Fruit fly (Drosophila melanogaster) whole organism, embryonic: ENCODE data around the gene waw.

ENCODE experiments used
- Awh ChIP-seq: fragments of 200-800 bp; sonication (Bioruptor generic); IDR thresholded peaks from 2 replicates; pipeline ENCODE4, ENCODE4 v1.3.6; 2022; ENCODE audit warnings: missing biosample characterization, missing genetic modification characterization
- CG10274 ChIP-seq: fragments of 200-800 bp; sonication (Bioruptor generic); optimal IDR thresholded peaks from 3 replicates; lab custom pipeline; 2017; ENCODE audit warnings: missing biosample characterization, mild to moderate bottlenecking, missing genetic modification characterization
- CG11560 ChIP-seq: fragments of 200-800 bp; sonication (Bioruptor generic); IDR thresholded peaks from 3 replicates; pipeline ENCODE4 v1.3.6; 2022; ENCODE audit warnings: missing biosample characterization, missing genetic modification characterization
- CG11723 ChIP-seq: fragments of 200-800 bp; sonication (Bioruptor generic); optimal IDR thresholded peaks from 2 replicates; lab custom pipeline; 2017; ENCODE audit warnings: missing biosample characterization, mild to moderate bottlenecking, missing genetic modification characterization
- CG1233 ChIP-seq: fragments of 200-800 bp; sonication (Bioruptor generic); optimal IDR thresholded peaks from 4 replicates; lab custom pipeline; 2018; ENCODE audit warnings: missing biosample characterization, mild to moderate bottlenecking, missing genetic modification characterization
- CG12744 ChIP-seq: fragments of 200-800 bp; sonication (Bioruptor generic); optimal IDR thresholded peaks from 2 replicates; lab custom pipeline; 2016; ENCODE audit warnings: missing biosample characterization, missing genetic modification characterization
- CG14014 ChIP-seq: fragments of 200-800 bp; sonication (Bioruptor generic); IDR thresholded peaks from 2 replicates; pipeline ENCODE4 v1.3.6; 2022; ENCODE audit warnings: missing biosample characterization, missing genetic modification characterization
- CG14441 ChIP-seq: fragments of 200-800 bp; sonication (Bioruptor generic); IDR thresholded peaks from 2 replicates; pipeline ENCODE4 v1.3.6; 2022; ENCODE audit warnings: missing biosample characterization, missing genetic modification characterization
- CG1647 ChIP-seq: fragments of 200-800 bp; sonication (Bioruptor generic); optimal IDR thresholded peaks from 3 replicates; lab custom pipeline; 2016; ENCODE audit warnings: missing biosample characterization, missing genetic modification characterization
- CG17359 ChIP-seq: fragments of 200-800 bp; sonication (Bioruptor generic); optimal IDR thresholded peaks from 3 replicates; lab custom pipeline; 2018; ENCODE audit warnings: missing biosample characterization, mild to moderate bottlenecking, missing genetic modification characterization, moderate library complexity
- CG2202 ChIP-seq: fragments of 200-800 bp; sonication (Bioruptor generic); optimal IDR thresholded peaks from 2 replicates; lab custom pipeline; 2018; ENCODE audit warnings: missing biosample characterization, mild to moderate bottlenecking, missing genetic modification characterization
- CG2875 ChIP-seq: fragments of 200-800 bp; sonication (Bioruptor generic); optimal IDR thresholded peaks from 2 replicates; lab custom pipeline; 2017; ENCODE audit warnings: missing biosample characterization, mild to moderate bottlenecking, missing genetic modification characterization, missing genetic modification reagents
- CG2889 ChIP-seq: fragments of 200-800 bp; sonication (Bioruptor generic); IDR thresholded peaks from 3 replicates; pipeline ENCODE4 v1.3.6; 2022; ENCODE audit warnings: missing biosample characterization, missing genetic modification characterization
- CG32767 ChIP-seq: fragments of 200-800 bp; sonication (Bioruptor generic); IDR thresholded peaks from 2 replicates; pipeline ENCODE4 v1.3.6; 2022; ENCODE audit warnings: missing biosample characterization, missing genetic modification characterization
- CG33557 ChIP-seq: fragments of 200-800 bp; sonication (Bioruptor generic); optimal IDR thresholded peaks from 2 replicates; lab custom pipeline; 2019; ENCODE audit warnings: missing biosample characterization, mild to moderate bottlenecking, missing genetic modification characterization, moderate library complexity
- CG3407 ChIP-seq: fragments of 200-800 bp; sonication (Bioruptor generic); optimal IDR thresholded peaks from 2 replicates; lab custom pipeline; 2018; ENCODE audit warnings: missing biosample characterization, mild to moderate bottlenecking, missing genetic modification characterization
- CG3726 ChIP-seq: fragments of 200-800 bp; sonication (Bioruptor generic); IDR thresholded peaks from 3 replicates; pipeline ENCODE4, ENCODE4 v1.3.6; 2022; ENCODE audit warnings: missing biosample characterization, missing genetic modification characterization
- CG3995 ChIP-seq: fragments of 200-800 bp; sonication (Bioruptor generic); optimal IDR thresholded peaks from 3 replicates; lab custom pipeline; 2016; ENCODE audit warnings: missing biosample characterization, missing genetic modification characterization
- CG4424 ChIP-seq: fragments of 200-800 bp; sonication (Bioruptor generic); optimal IDR thresholded peaks from 3 replicates; lab custom pipeline; 2016; ENCODE audit warnings: missing biosample characterization, missing genetic modification characterization
- CG5245 ChIP-seq: fragments of 200-800 bp; sonication (Bioruptor generic); optimal IDR thresholded peaks from 3 replicates; lab custom pipeline; 2016; ENCODE audit warnings: missing biosample characterization, missing genetic modification characterization
- CG7928 ChIP-seq: fragments of 200-800 bp; sonication (Bioruptor generic); optimal IDR thresholded peaks from 2 replicates; lab custom pipeline; 2017; ENCODE audit warnings: missing biosample characterization, mild to moderate bottlenecking, missing genetic modification characterization
- CG8290 ChIP-seq, 3 experiments: fragments of 200-800 bp; sonication (Bioruptor generic); optimal IDR thresholded peaks; 2 replicates each; lab custom pipeline; 2016 to 2019; ENCODE audit warnings: missing biosample characterization in 3 of 3, missing genetic modification characterization in 3 of 3, mild to moderate bottlenecking in 2 of 3, moderate library complexity in 1 of 3
- CG9817 ChIP-seq: fragments of 200-800 bp; sonication (Bioruptor generic); optimal IDR thresholded peaks from 2 replicates; lab custom pipeline; 2018; ENCODE audit warnings: missing biosample characterization, mild to moderate bottlenecking, missing genetic modification characterization, moderate library complexity
- D19B ChIP-seq: fragments of 200-800 bp; sonication (Bioruptor generic); optimal IDR thresholded peaks from 2 replicates; lab custom pipeline; 2017; ENCODE audit warnings: missing biosample characterization, mild to moderate bottlenecking, missing genetic modification characterization
- Dip2 ChIP-seq: fragments of 200-800 bp; sonication (Bioruptor generic); IDR thresholded peaks from 2 replicates; pipeline ENCODE4 v1.3.6; 2022; ENCODE audit warnings: missing biosample characterization, missing genetic modification characterization
- Myb ChIP-seq: fragments of 200-800 bp; sonication (Bioruptor generic); optimal IDR thresholded peaks from 2 replicates; lab custom pipeline; 2016; ENCODE audit warnings: missing biosample characterization, missing genetic modification characterization
- Rfx ChIP-seq: fragments of 200-800 bp; sonication (Bioruptor generic); IDR thresholded peaks from 2 replicates; pipeline ENCODE4 v1.3.6; 2022; ENCODE audit warnings: missing biosample characterization, missing genetic modification characterization
- Six4 ChIP-seq: fragments of 200-800 bp; sonication (Bioruptor generic); optimal IDR thresholded peaks from 2 replicates; lab custom pipeline; 2016; ENCODE audit warnings: missing biosample characterization, missing genetic modification characterization
- Sox100B ChIP-seq: fragments of 200-800 bp; sonication (Bioruptor generic); optimal IDR thresholded peaks from 3 replicates; lab custom pipeline; 2018; ENCODE audit warnings: missing biosample characterization, mild to moderate bottlenecking, missing genetic modification characterization
- Sry-β ChIP-seq: fragments of 200-800 bp; sonication (Bioruptor generic); optimal IDR thresholded peaks from 2 replicates; lab custom pipeline; 2018; ENCODE audit warnings: missing biosample characterization, mild to moderate bottlenecking, missing genetic modification characterization, moderate library complexity
- Ssrp ChIP-seq: fragments of 200-800 bp; sonication (Bioruptor generic); optimal IDR thresholded peaks from 2 replicates; lab custom pipeline; 2018; ENCODE audit warnings: missing biosample characterization, mild to moderate bottlenecking, missing genetic modification characterization, moderate library complexity
- ash1 ChIP-seq: fragments of 200-800 bp; sonication (Bioruptor generic); optimal IDR thresholded peaks from 2 replicates; lab custom pipeline; 2018; ENCODE audit warnings: missing biosample characterization, mild to moderate bottlenecking, missing genetic modification characterization
- btn ChIP-seq: fragments of 200-800 bp; sonication (Bioruptor generic); optimal IDR thresholded peaks from 2 replicates; lab custom pipeline; 2016; ENCODE audit warnings: missing biosample characterization, missing genetic modification characterization
- ci ChIP-seq: fragments of 200-800 bp; sonication (Bioruptor generic); IDR thresholded peaks from 3 replicates; pipeline ENCODE4 v1.3.6; 2022; ENCODE audit warnings: missing biosample characterization, missing genetic modification characterization
- dimm ChIP-seq: fragments of 200-800 bp; sonication (Bioruptor generic); IDR thresholded peaks from 2 replicates; pipeline ENCODE4 v1.3.6; 2022; ENCODE audit warnings: missing biosample characterization, missing genetic modification characterization
- ems ChIP-seq: fragments of 200-800 bp; sonication (Bioruptor generic); optimal IDR thresholded peaks from 3 replicates; lab custom pipeline; 2016; ENCODE audit warnings: missing biosample characterization, missing genetic modification characterization
- eyg ChIP-seq: fragments of 200-800 bp; sonication (Bioruptor generic); optimal IDR thresholded peaks from 3 replicates; lab custom pipeline; 2016; ENCODE audit warnings: missing biosample characterization, missing genetic modification characterization
- grn ChIP-seq: fragments of 200-800 bp; sonication (Bioruptor generic); optimal IDR thresholded peaks from 3 replicates; lab custom pipeline; 2017; ENCODE audit warnings: missing biosample characterization, missing genetic modification characterization
- ham ChIP-seq: fragments of 200-800 bp; sonication (Bioruptor generic); IDR thresholded peaks from 2 replicates; pipeline ENCODE4 v1.3.6; 2022; ENCODE audit warnings: missing biosample characterization, missing genetic modification characterization
- klu ChIP-seq: fragments of 200-800 bp; sonication (Bioruptor generic); IDR thresholded peaks from 2 replicates; pipeline ENCODE4 v1.3.6; 2022; ENCODE audit warnings: missing biosample characterization, missing genetic modification characterization
- luna ChIP-seq: fragments of 200-800 bp; sonication (Bioruptor generic); optimal IDR thresholded peaks from 2 replicates; lab custom pipeline; 2016; ENCODE audit warnings: missing biosample characterization, missing genetic modification characterization
- mld ChIP-seq: fragments of 200-800 bp; sonication (Bioruptor generic); IDR thresholded peaks from 3 replicates; pipeline ENCODE4 v1.3.6; 2022; ENCODE audit warnings: missing biosample characterization, missing genetic modification characterization; ENCODE audit not compliant: partially characterized antibody
- nau ChIP-seq: fragments of 200-800 bp; sonication (Bioruptor generic); optimal IDR thresholded peaks from 3 replicates; lab custom pipeline; 2017; ENCODE audit warnings: missing biosample characterization, mild to moderate bottlenecking, missing genetic modification characterization, missing genetic modification reagents
- odd ChIP-seq: fragments of 200-800 bp; sonication (Bioruptor generic); optimal IDR thresholded peaks from 2 replicates; lab custom pipeline; 2017; ENCODE audit warnings: missing biosample characterization, mild to moderate bottlenecking, missing genetic modification characterization
- seq ChIP-seq: fragments of 200-800 bp; sonication (Bioruptor generic); IDR thresholded peaks from 2 replicates; pipeline ENCODE4 v1.3.6; 2022; ENCODE audit warnings: missing biosample characterization, missing genetic modification characterization
- ssp ChIP-seq: fragments of 200-800 bp; sonication (Bioruptor generic); IDR thresholded peaks from 2 replicates; pipeline ENCODE4 v1.3.6; 2022; ENCODE audit warnings: missing biosample characterization, missing genetic modification characterization
- stwl ChIP-seq: fragments of 200-800 bp; sonication (Bioruptor generic); optimal IDR thresholded peaks from 3 replicates; lab custom pipeline; 2018; ENCODE audit warnings: missing biosample characterization, mild to moderate bottlenecking, missing genetic modification characterization, moderate library complexity
- unc-4 ChIP-seq: fragments of 200-800 bp; sonication (Bioruptor generic); IDR thresholded peaks from 2 replicates; pipeline ENCODE4 v1.3.6; 2022; ENCODE audit warnings: missing biosample characterization, missing genetic modification characterization; ENCODE audit not compliant: partially characterized antibody
- vvl ChIP-seq: fragments of 200-800 bp; sonication (Bioruptor generic); IDR thresholded peaks from 2 replicates; pipeline ENCODE4 v1.3.6; 2022; ENCODE audit warnings: missing biosample characterization, missing genetic modification characterization
- wek ChIP-seq: fragments of 200-800 bp; sonication (Bioruptor generic); optimal IDR thresholded peaks from 3 replicates; lab custom pipeline; 2018; ENCODE audit warnings: missing biosample characterization, mild to moderate bottlenecking, missing genetic modification characterization, moderate library complexity
- yki ChIP-seq: fragments of >200 bp; optimal IDR thresholded peaks from 3 replicates; lab custom pipeline; 2018
- zfh1 ChIP-seq: fragments of 200-800 bp; sonication (Bioruptor generic); IDR thresholded peaks from 3 replicates; pipeline ENCODE4 v1.3.6; 2022; ENCODE audit warnings: missing biosample characterization, missing genetic modification characterization

The waw gene

dm6 chrX:21315852-21316251 lies 47.0 kb upstream of the waw start, which contains the start of gene Rpt6 (continued):
- peak; percentile 74 for TF ChIP-seq unc-4 (GFP tag; lab: Robert Waterston, UW)
- TF ChIP-seq Sry-β, result peak; percentile 66
- TF ChIP-seq CG4424 (GFP tag; lab: Kevin White, UChicago), result no peak
- no peak for TF ChIP-seq Awh
- TF ChIP-seq mld (GFP tag; lab: Robert Waterston, UW), result peak; percentile 26; the same call in 1 of the 3 replicates
- no peak for TF ChIP-seq CG14441 (GFP tag; lab: Robert Waterston, UW)
- no peak for TF ChIP-seq CG11560 (tag; lab: Robert Waterston, UW)
- TF ChIP-seq CG32767 (GFP tag; lab: Robert Waterston, UW), result no peak
- no peak for TF ChIP-seq CG7928 (GFP tag; lab: Kevin White, UChicago)
- TF ChIP-seq Ssrp, result no peak
- TF ChIP-seq Dip2 (GFP tag; lab: Robert Waterston, UW), result no peak
- TF ChIP-seq yki, result no peak
- TF ChIP-seq seq (GFP tag; lab: Robert Waterston, UW), result no peak
- no peak for TF ChIP-seq nau
- TF ChIP-seq CG3995, result no peak
- TF ChIP-seq Six4, result no peak
- no peak for TF ChIP-seq CG10274
- no peak for TF ChIP-seq CG1233 (GFP tag; lab: Kevin White, UChicago)
- peak; percentile 74 for TF ChIP-seq stwl
- no peak for TF ChIP-seq CG12744 (GFP tag; lab: Kevin White, UChicago)
- TF ChIP-seq ssp (GFP tag; lab: Robert Waterston, UW), result no peak
- TF ChIP-seq CG2875 (GFP tag; lab: Kevin White, UChicago), result no peak
- TF ChIP-seq CG11723, result no peak
- TF ChIP-seq CG8290 (GFP tag; optimal IDR thresholded peaks at IDR 0.05; lab: Kevin White, UChicago), result no peak
- TF ChIP-seq CG8290 (tag; optimal IDR thresholded peaks at IDR 0.05; lab: Kevin White, UChicago), result peak in 1 of 2 experiments; percentile 64
- no peak for TF ChIP-seq CG14014 (GFP tag; lab: Robert Waterston, UW)
- no peak for TF ChIP-seq D19B (GFP tag; lab: Kevin White, UChicago)
- no peak for TF ChIP-seq Rfx (GFP tag; lab: Robert Waterston, UW)
- no peak for TF ChIP-seq ci (GFP tag; lab: Robert Waterston, UW)
- TF ChIP-seq grn (GFP tag; lab: Kevin White, UChicago), result no peak
- TF ChIP-seq wek (GFP tag; lab: Kevin White, UChicago), result no peak
- TF ChIP-seq klu (GFP tag; lab: Robert Waterston, UW), result no peak
- no peak for TF ChIP-seq luna
- TF ChIP-seq eyg, result no peak
- TF ChIP-seq CG5245 (GFP tag; lab: Kevin White, UChicago), result no peak
- no peak for TF ChIP-seq CG2889 (GFP tag; lab: Robert Waterston, UW)
- TF ChIP-seq ems (GFP tag; lab: Kevin White, UChicago), result no peak
- TF ChIP-seq CG3407 (GFP tag; lab: Kevin White, UChicago), result no peak
- TF ChIP-seq CG1647 (GFP tag; lab: Kevin White, UChicago), result no peak
- TF ChIP-seq CG2202 (tag; lab: Kevin White, UChicago), result no peak
- TF ChIP-seq dimm (GFP tag; lab: Robert Waterston, UW), result no peak
- peak; percentile 75 for TF ChIP-seq Myb (GFP tag; lab: Kevin White, UChicago)
- no peak for TF ChIP-seq Sox100B (GFP tag; lab: Kevin White, UChicago)
- no peak for TF ChIP-seq CG33557 (GFP tag; lab: Kevin White, UChicago)
- no peak for TF ChIP-seq btn
- no peak for TF ChIP-seq odd
- TF ChIP-seq CG9817 (tag; lab: Kevin White, UChicago), result no peak
- no peak for TF ChIP-seq CG17359 (tag; lab: Kevin White, UChicago)
- no peak for TF ChIP-seq zfh1 (GFP tag; lab: Robert Waterston, UW)
- no peak for TF ChIP-seq ham
- TF ChIP-seq ash1 (GFP tag; lab: Kevin White, UChicago), result no peak
- no peak for TF ChIP-seq CG3726 (GFP tag; lab: Robert Waterston, UW)
- no peak for TF ChIP-seq vvl (GFP tag; lab: Robert Waterston, UW)
